Fruit fly (Drosophila melanogaster): ENCODE data around the gene CG31668.

Gene CG31668

DNA sequence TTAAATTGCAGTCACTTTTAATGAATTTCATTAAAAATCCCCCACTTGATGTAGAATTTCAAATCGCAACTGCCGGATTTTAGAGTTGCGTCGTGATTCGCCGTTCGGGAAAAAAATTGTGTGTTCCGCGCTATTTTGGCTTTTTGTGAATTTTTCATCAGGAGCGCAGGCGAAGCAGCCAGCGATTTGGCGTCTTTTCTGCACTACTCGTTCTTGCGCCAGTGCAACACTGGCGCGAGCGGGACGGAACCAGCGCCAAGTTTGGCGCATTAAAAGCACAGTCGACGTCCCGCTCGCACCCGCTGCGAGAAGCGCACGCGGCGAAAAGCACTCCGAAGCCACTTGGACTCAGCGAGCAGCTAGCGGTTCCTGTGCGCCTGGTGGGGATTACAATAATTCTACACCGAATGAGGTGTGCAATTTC, 12.6 kb downstream of the CG31668 start (continued):
- TF ChIP-seq CoRest (tag; optimal IDR thresholded peaks at IDR 0.05) (peak; percentile 52), H2.0 (GFP tag; IDR thresholded peaks at IDR 0.05) (no peak), CG18599 (GFP tag; optimal IDR thresholded peaks at IDR 0.05) (peak; percentile 53), CG6254 (GFP tag; optimal IDR thresholded peaks at IDR 0.05) (peak; percentile 73), amos (GFP tag; IDR thresholded peaks at IDR 0.05; ENCODE audit: partially characterized antibody) (no peak), dan (GFP tag; IDR thresholded peaks at IDR 0.05) (no peak), danr (GFP tag; IDR thresholded peaks at IDR 0.05) (no peak), hth (optimal IDR thresholded peaks at IDR 0.05) (no peak), MTF-1 (GFP tag; optimal IDR thresholded peaks at IDR 0.05; ENCODE audit: borderline replicate concordance) (peak; percentile 55), CG10565 (GFP tag; optimal IDR thresholded peaks at IDR 0.05) (no peak), CG13123 (GFP tag; optimal IDR thresholded peaks at IDR 0.05) (peak; percentile 16), Bteb2 (GFP tag; optimal IDR thresholded peaks at IDR 0.05) (no peak), CG2199 (GFP tag; IDR thresholded peaks at IDR 0.05) (no peak), Taf1 (GFP tag; IDR thresholded peaks at IDR 0.05) (no peak), CG8281 (tag; optimal IDR thresholded peaks at IDR 0.05) (peak; percentile 12), CG10209 (GFP tag; optimal IDR thresholded peaks at IDR 0.05) (no peak), CG30403 (GFP tag; optimal IDR thresholded peaks at IDR 0.05) (no peak), E2f2 (GFP tag; IDR thresholded peaks at IDR 0.05) (no peak), stwl (tag; optimal IDR thresholded peaks at IDR 0.05) (peak; percentile 67), Doc3 (GFP tag; IDR thresholded peaks at IDR 0.05; ENCODE audit: partially characterized antibody) (no peak), CG1529 (GFP tag; optimal IDR thresholded peaks at IDR 0.05) (peak; percentile 28), Drgx (GFP tag; IDR thresholded peaks at IDR 0.05) (no peak), tin (GFP tag; optimal IDR thresholded peaks at IDR 0.05) (no peak), CG7786 (GFP tag; optimal IDR thresholded peaks at IDR 0.05) (no peak), sna (GFP tag; IDR thresholded peaks at IDR 0.05; ENCODE audit: partially characterized antibody) (no peak), Dfd (GFP tag; optimal IDR thresholded peaks at IDR 0.05) (no peak), ERR (GFP tag; optimal IDR thresholded peaks at IDR 0.05) (peak; percentile 60), CG12942 (GFP tag; optimal IDR thresholded peaks at IDR 0.05) (no peak), pb (GFP tag; optimal IDR thresholded peaks at IDR 0.05) (peak; percentile 80), CG8765 (GFP tag; IDR thresholded peaks at IDR 0.05) (no peak), CG31365 (tag; optimal IDR thresholded peaks at IDR 0.05) (peak; percentile 52), Bgb (GFP tag; IDR thresholded peaks at IDR 0.05; ENCODE audit: partially characterized antibody) (no peak), Max (GFP tag; optimal IDR thresholded peaks at IDR 0.05) (no peak), NC2β (GFP tag; optimal IDR thresholded peaks at IDR 0.05) (peak; percentile 21), crp (GFP tag; optimal IDR thresholded peaks at IDR 0.05) (no peak), sob (GFP tag; IDR thresholded peaks at IDR 0.05) (no peak), da (GFP tag; optimal IDR thresholded peaks at IDR 0.05) (no peak), ap (GFP tag; IDR thresholded peaks at IDR 0.05) (no peak), Lim3 (GFP tag; IDR thresholded peaks at IDR 0.05) (no peak), Sry-δ (GFP tag; optimal IDR thresholded peaks at IDR 0.05) (peak; percentile 57), Jarid2 (GFP tag; optimal IDR thresholded peaks at IDR 0.05) (peak; percentile 3), CG6175 (GFP tag; IDR thresholded peaks at IDR 0.05) (no peak), CG4282 (GFP tag; optimal IDR thresholded peaks at IDR 0.05) (peak; percentile 1), CG17568 (GFP tag; optimal IDR thresholded peaks at IDR 0.05) (peak; percentile 17), zfh1 (GFP tag; IDR thresholded peaks at IDR 0.05) (no peak), Ravus (GFP tag; IDR thresholded peaks at IDR 0.05) (no peak), inv (GFP tag; IDR thresholded peaks at IDR 0.05; ENCODE audit: partially characterized antibody) (no peak), Bdp1 (GFP tag; optimal IDR thresholded peaks at IDR 0.05) (peak; percentile 4), CG30020 (tag; optimal IDR thresholded peaks at IDR 0.05) (no peak), CG17359 (tag; optimal IDR thresholded peaks at IDR 0.05) (peak; percentile 14), CG14014 (GFP tag; IDR thresholded peaks at IDR 0.05) (no peak), CG31224 (GFP tag; IDR thresholded peaks at IDR 0.05) (no peak)
